Worm (Caenorhabditis elegans) whole organism, mixed stage, embryonic: ENCODE measurements around the gene twk-14.

Source experiments
- hlh-1 ChIP-seq: fragments of 150-350 bp; optimal IDR thresholded peaks from 2 replicates; lab custom pipeline; 2014; ENCODE audit warnings: missing biosample characterization, missing genetic modification reagents, missing genetic modification characterization
- unc-62 ChIP-seq: fragments of 150-350 bp; optimal IDR thresholded peaks from 2 replicates; lab custom pipeline; 2014; ENCODE audit warnings: missing biosample characterization, missing genetic modification reagents, missing genetic modification characterization

ce11 chrV:12432111-12432510, 36.6 kb upstream of the twk-14 start, which contains the start of gene C54D10.13:
- TF ChIP-seq unc-62 = no peak
- no peak for TF ChIP-seq hlh-1 (tag; lab: Kevin White, UChicago)
